Fruit fly (Drosophila melanogaster): ENCODE results near the gene CG3529.

Gene CG3529

DNA sequence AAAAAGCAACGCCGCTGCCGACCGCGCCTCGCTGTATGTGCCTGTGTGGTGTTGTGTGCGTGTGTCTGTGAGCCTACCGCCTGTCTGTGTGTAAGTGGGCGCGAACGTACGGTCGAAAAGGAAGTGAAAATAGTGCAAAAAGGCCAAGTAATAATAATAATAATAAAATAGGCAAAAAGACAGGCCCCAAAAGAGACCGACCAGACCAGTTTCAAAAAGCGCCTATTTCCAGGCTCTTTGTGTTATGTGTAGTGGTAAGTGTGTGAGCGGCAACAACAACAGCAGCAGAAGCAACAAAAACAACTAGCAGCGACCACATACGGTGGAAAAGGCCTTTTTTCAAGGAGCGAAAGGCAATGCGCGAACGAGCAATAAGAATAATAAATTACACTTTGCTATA, 16.1 kb downstream of the CG3529 start (continued):
- TF ChIP-seq Met (GFP tag; optimal IDR thresholded peaks at IDR 0.05) (no peak), CG11294 (GFP tag; IDR thresholded peaks at IDR 0.05) (no peak), CG11762 (GFP tag; optimal IDR thresholded peaks at IDR 0.05; ENCODE audit: insufficient read depth) (no peak), CG16779 (tag; optimal IDR thresholded peaks at IDR 0.05) (peak; percentile 27), svp (GFP tag) (no peak), acj6 (GFP tag; optimal IDR thresholded peaks at IDR 0.05) (no peak), CG10631 (GFP tag; optimal IDR thresholded peaks at IDR 0.05) (no peak)

DNA sequence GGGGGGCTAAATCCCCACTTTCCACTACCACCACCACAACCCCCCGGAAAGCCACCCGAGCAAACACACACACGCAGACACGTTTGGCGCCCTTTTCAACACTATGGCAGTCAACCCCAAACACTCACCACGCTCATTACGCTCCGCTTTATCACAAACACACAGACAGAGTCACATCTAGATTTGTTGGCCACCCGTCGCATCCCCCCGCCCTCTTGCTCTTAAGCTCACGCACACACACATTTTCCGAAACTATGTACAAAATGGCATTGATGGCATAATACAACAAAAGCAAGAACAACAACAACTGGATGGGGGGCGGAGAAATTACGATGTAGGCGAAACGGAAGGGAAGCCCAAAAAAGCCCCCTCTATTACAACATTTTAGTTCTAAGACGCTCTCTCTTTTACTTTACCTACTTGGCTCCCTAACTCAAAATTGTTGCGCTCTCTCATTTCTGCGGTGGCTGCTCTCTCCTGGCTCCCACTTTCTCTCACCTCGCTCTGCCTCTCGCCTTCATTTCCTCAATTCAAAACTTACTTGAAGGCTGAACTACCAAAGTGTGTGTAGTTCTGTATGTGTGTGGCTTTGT, 19.1 kb downstream of the CG3529 start:
- peak; percentile 74 for TF ChIP-seq fkh (GFP tag; optimal IDR thresholded peaks at IDR 0.05)
- TF ChIP-seq CG6808 (GFP tag; optimal IDR thresholded peaks at IDR 0.05), result no peak
- no peak for TF ChIP-seq CG31627 (GFP tag; optimal IDR thresholded peaks at IDR 0.05)
- no peak for TF ChIP-seq Ets21C (GFP tag; optimal IDR thresholded peaks at IDR 0.05)
- no peak for TF ChIP-seq CG1621 (tag; optimal IDR thresholded peaks at IDR 0.05)
- TF ChIP-seq Met (GFP tag; optimal IDR thresholded peaks at IDR 0.05), result no peak

DNA sequence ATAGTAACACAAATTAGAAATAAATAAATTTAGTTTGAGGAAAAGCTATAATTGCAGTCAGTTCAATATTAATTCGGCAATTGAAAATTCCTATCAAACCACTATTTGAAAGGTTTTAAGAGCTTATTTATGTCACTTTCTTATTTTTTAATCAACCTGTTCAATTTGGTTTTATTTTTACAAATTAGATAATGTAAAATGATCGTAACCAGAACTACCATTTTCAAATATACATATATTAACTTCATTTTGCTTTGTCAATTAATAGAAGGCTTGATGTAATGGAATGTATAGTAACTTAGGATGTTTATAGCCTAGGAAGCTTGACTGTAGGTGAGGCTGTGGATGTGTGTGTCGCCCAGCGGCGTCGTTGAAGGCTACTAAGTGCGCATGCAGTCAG, 19.9 kb downstream of the CG3529 start:
- TF ChIP-seq fd85E (GFP tag; optimal IDR thresholded peaks at IDR 0.05) (no peak), ss (GFP tag; optimal IDR thresholded peaks at IDR 0.05) (no peak), Eip78C (GFP tag) (peak; percentile 73), Hr39 (GFP tag; optimal IDR thresholded peaks at IDR 0.05) (no peak), net (GFP tag; optimal IDR thresholded peaks at IDR 0.05) (peak; percentile 10), salr (GFP tag; optimal IDR thresholded peaks at IDR 0.05) (no peak), CG8319 (GFP tag; optimal IDR thresholded peaks at IDR 0.05) (no peak), Gug (GFP tag; IDR thresholded peaks at IDR 0.05) (no peak), CG7368 (GFP tag; optimal IDR thresholded peaks at IDR 0.05) (no peak), Blimp-1 (GFP tag; optimal IDR thresholded peaks at IDR 0.05) (no peak), CG8119 (GFP tag; IDR thresholded peaks at IDR 0.05) (no peak), topi (GFP tag; optimal IDR thresholded peaks at IDR 0.05) (no peak), CG11294 (GFP tag; IDR thresholded peaks at IDR 0.05) (no peak), Met (GFP tag; optimal IDR thresholded peaks at IDR 0.05) (no peak), vri (GFP tag; optimal IDR thresholded peaks at IDR 0.05) (no peak), CG6276 (GFP tag; optimal IDR thresholded peaks at IDR 0.05) (peak; percentile 6), esn (GFP tag; optimal IDR thresholded peaks at IDR 0.05) (peak; percentile 6), CG10669 (GFP tag; optimal IDR thresholded peaks at IDR 0.05) (no peak), achi (GFP tag; optimal IDR thresholded peaks at IDR 0.05) (peak; percentile 2), pdm3 (GFP tag; optimal IDR thresholded peaks at IDR 0.05) (peak; percentile 6), Eip75B (GFP tag; optimal IDR thresholded peaks at IDR 0.05) (no peak), Ets96B (tag; optimal IDR thresholded peaks at IDR 0.05) (no peak), Ets21C (GFP tag; optimal IDR thresholded peaks at IDR 0.05) (no peak), CG6808 (GFP tag; optimal IDR thresholded peaks at IDR 0.05) (no peak), fd59A (GFP tag; optimal IDR thresholded peaks at IDR 0.05) (no peak), CG1621 (tag; optimal IDR thresholded peaks at IDR 0.05) (no peak), lz (GFP tag; optimal IDR thresholded peaks at IDR 0.05) (no peak), svp (GFP tag) (no peak), OdsH (GFP tag; optimal IDR thresholded peaks at IDR 0.05) (peak; percentile 20), Sox102F (GFP tag; optimal IDR thresholded peaks at IDR 0.05) (no peak), Lpt (GFP tag; optimal IDR thresholded peaks at IDR 0.05) (no peak), dsx (GFP tag; optimal IDR thresholded peaks at IDR 0.05; ENCODE audit: poor library complexity, severe bottlenecking) (no peak), CG34406 (GFP tag; optimal IDR thresholded peaks at IDR 0.05) (no peak), Sox14 (GFP tag; optimal IDR thresholded peaks at IDR 0.05) (no peak), acj6 (GFP tag; optimal IDR thresholded peaks at IDR 0.05) (peak; percentile 2), CG11762 (GFP tag; optimal IDR thresholded peaks at IDR 0.05; ENCODE audit: insufficient read depth) (no peak), CG9139 (GFP tag; optimal IDR thresholded peaks at IDR 0.05) (no peak), CG6163 (GFP tag; IDR thresholded peaks at IDR 0.05) (no peak), CG15336 (GFP tag; IDR thresholded peaks at IDR 0.05) (no peak), CG3032 (tag; optimal IDR thresholded peaks at IDR 0.05) (peak; percentile 3), Hr4 (GFP tag; optimal IDR thresholded peaks at IDR 0.05) (peak; percentile 38), eg (GFP tag; IDR thresholded peaks at IDR 0.05) (no peak), CG4318 (GFP tag; optimal IDR thresholded peaks at IDR 0.05) (no peak)
